Fruit fly (Drosophila melanogaster) whole organism: ENCODE measurements around the gene opa.

Experiments used
- Dll ChIP-seq: fragments of >200 bp; optimal IDR thresholded peaks from 2 replicates; lab custom pipeline; 2017
- psq ChIP-seq: fragments of >200 bp; optimal IDR thresholded peaks from 2 replicates; lab custom pipeline; 2017

DNA sequence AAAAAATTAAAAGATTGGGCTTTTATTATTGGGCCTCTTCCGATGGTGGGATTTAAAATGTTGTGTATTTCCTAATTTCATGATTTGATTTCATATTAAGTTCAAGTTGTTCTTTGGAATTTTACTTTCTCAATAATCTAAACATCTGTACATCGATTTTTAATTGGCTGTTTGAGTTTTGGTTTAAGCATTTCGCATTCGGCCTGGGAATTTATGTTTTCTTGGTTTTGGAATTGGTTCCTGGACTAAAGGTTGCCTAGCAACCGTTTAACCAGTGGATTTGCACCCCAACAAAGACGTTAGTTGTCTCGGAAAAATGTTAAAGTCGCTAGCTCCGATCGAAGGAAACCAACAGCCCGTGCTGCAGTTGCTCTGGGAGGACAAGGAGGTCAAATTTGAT lies 36.6 kb upstream of the opa start, which contains the start of gene BBS5:
- no peak for TF ChIP-seq Dll
- no peak for TF ChIP-seq psq
